Worm (Caenorhabditis elegans) whole organism, midembryonic: ENCODE measurements around the gene rnr-1.

ENCODE experiments used
- T22C8.4 ChIP-seq: fragments of 200-800 bp; sonication (Bioruptor generic); IDR thresholded peaks from 2 replicates; pipeline ENCODE4 v1.3.6; 2022; ENCODE audit warnings: missing genetic modification characterization, missing compliant biosample characterization
- cog-1 ChIP-seq: sonication (generic microtip); optimal IDR thresholded peaks from 2 replicates; lab custom pipeline; 2016; ENCODE audit warnings: missing genetic modification characterization, missing compliant biosample characterization
- flt-1 ChIP-seq: fragments of 200-800 bp; sonication (Bioruptor generic); IDR thresholded peaks from 2 replicates; pipeline ENCODE4 v1.3.6; 2022; ENCODE audit warnings: missing genetic modification characterization, missing compliant biosample characterization
- klf-2 ChIP-seq: fragments of 200-800 bp; sonication (Bioruptor generic); conservative IDR thresholded peaks from 2 replicates; pipeline ENCODE4 v1.3.6; 2022; ENCODE audit warnings: missing genetic modification reagents, missing genetic modification characterization, missing compliant biosample characterization
- med-1 ChIP-seq: sonication (generic microtip); optimal IDR thresholded peaks from 2 replicates; lab custom pipeline; 2017; ENCODE audit warnings: missing genetic modification characterization, mild to moderate bottlenecking, missing compliant biosample characterization, antibody characterized with exemption, missing genetic modification reagents; ENCODE audit not compliant: insufficient read depth
- ref-1 ChIP-seq: fragments of 200-800 bp; sonication (Bioruptor generic); conservative IDR thresholded peaks from 2 replicates; pipeline ENCODE4 v1.3.6; 2022; ENCODE audit warnings: missing genetic modification reagents, missing genetic modification characterization, missing compliant biosample characterization
- tab-1 ChIP-seq: fragments of 200-800 bp; sonication (Bioruptor generic); IDR thresholded peaks from 2 replicates; pipeline ENCODE4 v1.3.6; 2022; ENCODE audit warnings: missing genetic modification characterization, missing compliant biosample characterization
- ztf-23 ChIP-seq: fragments of 200-800 bp; sonication (Bioruptor generic); IDR thresholded peaks from 2 replicates; pipeline ENCODE4 v1.3.6; 2022; ENCODE audit warnings: missing genetic modification reagents, missing genetic modification characterization, missing compliant biosample characterization
- ztf-29 ChIP-seq: fragments of 200-800 bp; sonication (Bioruptor generic); IDR thresholded peaks from 2 replicates; pipeline ENCODE4 v1.3.6; 2022; ENCODE audit warnings: missing genetic modification reagents, missing genetic modification characterization, missing compliant biosample characterization

Gene rnr-1

ce11 chrIII:9254988-9255387 is 26.4 kb upstream of the rnr-1 start:
- TF ChIP-seq tab-1 (GFP tag; lab: Robert Waterston, UW) (no peak), flt-1 (GFP tag; lab: Robert Waterston, UW) (no peak), cog-1 (tag; lab: Kevin White, UChicago) (no peak), T22C8.4 (GFP tag; lab: Robert Waterston, UW) (no peak), med-1 (GFP tag; lab: Kevin White, UChicago) (no peak), klf-2 (GFP tag; lab: Robert Waterston, UW) (no peak), ztf-29 (GFP tag; lab: Robert Waterston, UW) (no peak), ref-1 (GFP tag; lab: Robert Waterston, UW) (no peak), ztf-23 (no peak)

- TF ChIP-seq cog-1 (tag; lab: Kevin White, UChicago) (no peak), ref-1 (GFP tag; lab: Robert Waterston, UW) (no peak), ztf-23 (no peak), med-1 (GFP tag; lab: Kevin White, UChicago) (no peak), klf-2 (GFP tag; lab: Robert Waterston, UW) (no peak), ztf-29 (GFP tag; lab: Robert Waterston, UW) (no peak), tab-1 (GFP tag; lab: Robert Waterston, UW) (no peak), T22C8.4 (GFP tag; lab: Robert Waterston, UW) (no peak), flt-1 (GFP tag; lab: Robert Waterston, UW) (no peak)
These were observed 22.1 kb upstream of the rnr-1 start, which contains the start of gene T02C1.2 for ce11 chrIII:9250729-9251128. Gene T02C1.2, plus strand, starts transcription at chrIII:9251029.

ce11 chrIII:9247221-9247620 is 18.6 kb upstream of the rnr-1 start, which contains the start of gene T02C1.1:
Gene T02C1.1, plus strand, starts transcription at chrIII:9247525.
- TF ChIP-seq med-1 (GFP tag; lab: Kevin White, UChicago) = no peak
- no peak for TF ChIP-seq ref-1 (GFP tag; lab: Robert Waterston, UW)
- no peak for TF ChIP-seq ztf-23
- TF ChIP-seq tab-1 (GFP tag; lab: Robert Waterston, UW) = no peak
- TF ChIP-seq klf-2 (GFP tag; lab: Robert Waterston, UW) = no peak
- no peak for TF ChIP-seq cog-1 (tag; lab: Kevin White, UChicago)

ce11 chrIII:9242675-9243074 is 14.1 kb upstream of the rnr-1 start, which contains the start of gene dat-1:
Gene dat-1, plus strand, starts transcription at chrIII:9242975.
- TF ChIP-seq ref-1 (GFP tag; lab: Robert Waterston, UW) (no peak), tab-1 (GFP tag; lab: Robert Waterston, UW) (no peak), cog-1 (tag; lab: Kevin White, UChicago) (no peak), flt-1 (GFP tag; lab: Robert Waterston, UW) (no peak)

ce11 chrIII:9239983-9240382 is 11.4 kb upstream of the rnr-1 start, which contains the start of gene saeg-2:
Gene saeg-2, plus strand, starts transcription at chrIII:9240363.
- TF ChIP-seq ztf-29 (GFP tag; lab: Robert Waterston, UW) (no peak), tab-1 (GFP tag; lab: Robert Waterston, UW) (no peak), flt-1 (GFP tag; lab: Robert Waterston, UW) (no peak), ztf-23 (0 out of 2 replicates have a peak, but pooled peaks have one; percentile 7), ref-1 (GFP tag; lab: Robert Waterston, UW) (no peak), med-1 (GFP tag; lab: Kevin White, UChicago) (no peak), T22C8.4 (GFP tag; lab: Robert Waterston, UW) (no peak), klf-2 (GFP tag; lab: Robert Waterston, UW) (no peak)

- TF ChIP-seq flt-1 (GFP tag; lab: Robert Waterston, UW) (no peak), T22C8.4 (GFP tag; lab: Robert Waterston, UW) (no peak), cog-1 (tag; lab: Kevin White, UChicago) (no peak), klf-2 (GFP tag; lab: Robert Waterston, UW) (no peak)
These were observed 9.0 kb upstream of the rnr-1 start for ce11 chrIII:9237626-9238025.

ce11 chrIII:9236228-9236627 is 7.6 kb upstream of the rnr-1 start, which contains the start of gene T23G5.2:
Gene T23G5.2, minus strand, starts transcription at chrIII:9236328.
- no peak for TF ChIP-seq ref-1 (GFP tag; lab: Robert Waterston, UW)
- TF ChIP-seq ztf-29 (GFP tag; lab: Robert Waterston, UW) = no peak
- TF ChIP-seq tab-1 (GFP tag; lab: Robert Waterston, UW) = no peak
- no peak for TF ChIP-seq med-1 (GFP tag; lab: Kevin White, UChicago)
- TF ChIP-seq T22C8.4 (GFP tag; lab: Robert Waterston, UW) = no peak
- TF ChIP-seq klf-2 (GFP tag; lab: Robert Waterston, UW) = no peak
- no peak for TF ChIP-seq ztf-23
- no peak for TF ChIP-seq cog-1 (tag; lab: Kevin White, UChicago)
- no peak for TF ChIP-seq flt-1 (GFP tag; lab: Robert Waterston, UW)

ce11 chrIII:9231173-9231572 is 2.6 kb upstream of the rnr-1 start, which contains the start of gene T23G5.3:
Gene T23G5.3, minus strand, starts transcription at chrIII:9231273.
- TF ChIP-seq ref-1 (GFP tag; lab: Robert Waterston, UW) = no peak
- no peak for TF ChIP-seq cog-1 (tag; lab: Kevin White, UChicago)
- TF ChIP-seq klf-2 (GFP tag; lab: Robert Waterston, UW) = no peak
- TF ChIP-seq flt-1 (GFP tag; lab: Robert Waterston, UW) = no peak

ce11 chrIII:9228190-9228589 is 408 bp downstream of the rnr-1 start:
- TF ChIP-seq med-1 (GFP tag; lab: Kevin White, UChicago) (no peak), ztf-23 (no peak), flt-1 (GFP tag; lab: Robert Waterston, UW) (no peak), tab-1 (GFP tag; lab: Robert Waterston, UW) (no peak), klf-2 (GFP tag; lab: Robert Waterston, UW) (no peak), ztf-29 (GFP tag; lab: Robert Waterston, UW) (no peak), cog-1 (tag; lab: Kevin White, UChicago) (no peak), ref-1 (GFP tag; lab: Robert Waterston, UW) (no peak), T22C8.4 (GFP tag; lab: Robert Waterston, UW) (no peak)
